Fruit fly (Drosophila melanogaster): Measurements from ENCODE around the gene Cyp4d20.

DNA sequence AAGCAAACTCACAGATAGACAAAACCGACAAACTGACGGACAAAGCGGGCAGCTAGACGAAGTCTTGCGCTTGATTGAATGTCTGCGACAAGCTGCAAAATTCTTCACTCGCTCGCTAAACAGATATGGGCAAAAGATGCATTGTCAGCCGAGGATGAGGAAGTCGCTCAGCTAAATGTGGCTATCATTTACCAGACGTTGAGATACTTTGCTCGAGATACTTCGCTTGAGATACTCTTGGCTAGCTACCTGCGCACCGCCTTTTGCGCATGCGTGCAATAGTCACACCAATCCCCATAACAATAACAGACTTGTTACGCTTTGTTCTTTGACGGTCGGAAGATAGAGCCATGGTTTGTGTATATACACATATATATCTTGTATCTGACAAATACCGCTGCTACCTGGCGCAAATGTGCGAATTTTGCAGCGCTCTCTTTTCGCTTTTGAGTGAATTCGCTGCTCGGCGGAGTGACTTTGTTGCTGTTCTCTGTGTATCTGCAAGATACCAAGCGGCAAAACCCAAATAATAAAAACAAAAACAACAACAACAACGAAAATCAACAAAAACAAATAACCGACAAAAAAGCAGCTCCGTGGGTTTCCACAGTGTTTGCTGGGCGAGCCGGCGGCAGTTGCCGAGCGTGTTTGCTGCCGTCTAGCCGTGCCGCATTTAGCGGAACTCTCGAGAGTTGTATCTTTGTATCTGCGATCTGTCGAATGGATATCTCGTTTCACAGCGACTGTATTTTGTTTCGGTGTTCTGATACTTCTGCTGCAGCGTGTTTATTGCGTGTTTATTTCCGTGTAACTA lies 39.4 kb downstream of the Cyp4d20 start:
- TF ChIP-seq h (optimal IDR thresholded peaks at IDR 0.05) (no peak), insv (optimal IDR thresholded peaks at IDR 0.05) (no peak), ttk (optimal IDR thresholded peaks at IDR 0.05) (no peak), psq (optimal IDR thresholded peaks at IDR 0.05) (no peak), Sin3A (optimal IDR thresholded peaks at IDR 0.05) (no peak), Myc (optimal IDR thresholded peaks at IDR 0.05) (no peak)
